Worm (Caenorhabditis elegans): Measurements from ENCODE around the gene abts-4.

DNA sequence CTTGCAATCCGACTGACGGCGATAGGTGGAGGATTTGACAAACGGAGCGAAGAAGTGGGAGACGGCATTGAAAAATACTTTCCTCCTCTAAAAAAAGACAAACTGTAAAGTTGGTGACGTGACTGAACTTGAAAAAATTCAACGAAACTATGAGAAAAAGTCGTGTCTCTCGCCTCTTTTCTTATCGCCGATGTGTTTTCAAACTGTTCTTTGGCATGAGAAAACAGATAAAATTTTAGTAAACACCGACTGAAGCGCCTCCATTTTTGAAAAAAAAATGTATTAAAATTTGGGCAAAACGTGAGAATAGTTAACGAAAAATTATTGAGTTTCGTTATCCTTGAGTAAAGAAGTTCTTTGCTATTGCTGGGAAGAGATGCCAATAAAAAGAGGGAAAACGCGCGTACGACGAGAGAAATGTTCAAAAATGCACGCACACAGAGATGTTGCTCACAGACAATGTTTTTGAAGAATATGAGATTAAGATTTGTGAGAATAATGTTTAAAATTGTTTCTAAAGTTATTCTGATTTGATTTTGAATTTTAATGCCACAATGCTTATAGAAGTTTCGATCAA, 32.6 kb downstream of the abts-4 start:
- TF ChIP-seq W03F9.2 (tag; optimal IDR thresholded peaks at IDR 0.05), result no peak
- no peak for TF ChIP-seq him-1 (tag; optimal IDR thresholded peaks at IDR 0.05)
- TF ChIP-seq dao-5 (tag; optimal IDR thresholded peaks at IDR 0.05), result no peak

All from whole organism, L4/young adult.